Worm (Caenorhabditis elegans) whole organism, dauer: ENCODE data around the gene srsx-24.
"Not testable (repeated sequence)": the region's sequence is repeated elsewhere in the genome, so short reads cannot be mapped to it uniquely, and the experiment has no call there.

Experiments used
- unc-62 ChIP-seq: sonication (generic microtip); optimal IDR thresholded peaks from 2 replicates; lab custom pipeline; 2017; ENCODE audit warnings: missing biosample characterization, missing genetic modification reagents, missing genetic modification characterization

srsx-24 gene

ce11 chrV:7355464-7355863, 23.8 kb downstream of the srsx-24 start, which contains the start of gene tag-293:
Gene tag-293, minus strand, starts transcription at chrV:7355564.
- no peak for TF ChIP-seq unc-62

ce11 chrV:7353602-7354001, 25.7 kb downstream of the srsx-24 start:
- no peak for TF ChIP-seq unc-62

- TF ChIP-seq unc-62: no peak
Observed at ce11 chrV:7352186-7353053, 26.9 kb downstream of the srsx-24 start, which contains the start of the genes srh-231 and srh-275. Gene srh-231, minus strand, starts transcription at chrV:7352236. Gene srh-275, plus strand, starts transcription at chrV:7353003.

- no peak for TF ChIP-seq unc-62
Observed at ce11 chrV:7349541-7349940, 29.7 kb downstream of the srsx-24 start, which contains the start of gene nhr-149. Gene nhr-149, minus strand, starts transcription at chrV:7349641.

ce11 chrV:7345494-7345893, 33.8 kb downstream of the srsx-24 start, which contains the start of gene nhr-147:
Gene nhr-147, plus strand, starts transcription at chrV:7345794.
- not testable (repeated sequence) for TF ChIP-seq unc-62

ce11 chrV:7343522-7343921, 35.8 kb downstream of the srsx-24 start, which contains the start of gene srh-244:
Gene srh-244, plus strand, starts transcription at chrV:7343822.
- TF ChIP-seq unc-62: no peak

- no peak for TF ChIP-seq unc-62
Observed at ce11 chrV:7341942-7342341, 37.3 kb downstream of the srsx-24 start, which contains the start of the genes nhr-263 and nhr-148. Gene nhr-263, minus strand, starts transcription at chrV:7342042. Gene nhr-148, plus strand, starts transcription at chrV:7342156.

ce11 chrV:7339831-7340230, 39.5 kb downstream of the srsx-24 start, which contains the start of gene srh-187:
Gene srh-187, minus strand, starts transcription at chrV:7339931.
- no peak for TF ChIP-seq unc-62

ce11 chrV:7337218-7337617, 42.1 kb downstream of the srsx-24 start, which contains the start of gene F10G2.7:
Gene F10G2.7, minus strand, starts transcription at chrV:7337318.
- TF ChIP-seq unc-62: not testable (repeated sequence)

ce11 chrV:7332253-7332652, 47.0 kb downstream of the srsx-24 start, which contains the start of gene F10G2.1:
Gene F10G2.1, plus strand, starts transcription at chrV:7332553.
- no peak for TF ChIP-seq unc-62

ce11 chrV:7330868-7331267, 48.4 kb downstream of the srsx-24 start, which contains the start of gene F10G2.2:
Gene F10G2.2, plus strand, starts transcription at chrV:7331168.
- TF ChIP-seq unc-62: no peak

- no peak for TF ChIP-seq unc-62
Observed at ce11 chrV:7328092-7328491, 51.2 kb downstream of the srsx-24 start, which contains the start of gene clec-7. Gene clec-7, plus strand, starts transcription at chrV:7328392.
